Worm (Caenorhabditis elegans): Measurements from ENCODE around the gene twk-14.

twk-14 gene

DNA sequence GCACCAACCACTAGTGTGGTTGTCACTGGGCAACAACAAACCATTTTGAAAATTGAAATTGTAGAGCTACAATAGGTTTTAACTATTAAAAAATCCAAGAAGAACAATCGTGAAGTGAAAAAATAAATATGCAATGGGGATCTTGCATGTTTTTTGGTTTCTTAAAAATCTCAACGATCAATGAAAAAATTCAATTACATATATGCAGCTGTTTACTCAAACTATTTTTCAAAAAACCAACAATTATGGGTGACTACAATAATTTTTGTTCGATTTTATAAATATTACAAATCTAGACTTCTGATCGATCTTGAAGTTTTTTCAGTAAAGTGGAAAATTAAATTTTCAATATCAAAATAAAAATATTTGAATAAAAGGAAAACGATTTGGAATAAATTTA is 13.0 kb upstream of the twk-14 start, which contains the start of gene cdr-4:
Gene cdr-4, minus strand, starts transcription at position 101 of the 400 bp plus-strand sequence.
- TF ChIP-seq med-1 (GFP tag; optimal IDR thresholded peaks at IDR 0.05; ENCODE audit: insufficient read depth): no peak
- no peak for TF ChIP-seq T22C8.4 (GFP tag; IDR thresholded peaks at IDR 0.05)
- no peak for TF ChIP-seq ztf-29 (GFP tag; IDR thresholded peaks at IDR 0.05)
- TF ChIP-seq klf-2 (GFP tag; conservative IDR thresholded peaks at IDR 0.05): no peak
- no peak for TF ChIP-seq cog-1 (tag; optimal IDR thresholded peaks at IDR 0.05)
- no peak for TF ChIP-seq ztf-23 (GFP tag; IDR thresholded peaks at IDR 0.05)
- no peak for TF ChIP-seq tab-1 (GFP tag; IDR thresholded peaks at IDR 0.05)
- no peak for TF ChIP-seq flt-1 (GFP tag; IDR thresholded peaks at IDR 0.05)
- no peak for TF ChIP-seq ref-1 (GFP tag; conservative IDR thresholded peaks at IDR 0.05)

DNA sequence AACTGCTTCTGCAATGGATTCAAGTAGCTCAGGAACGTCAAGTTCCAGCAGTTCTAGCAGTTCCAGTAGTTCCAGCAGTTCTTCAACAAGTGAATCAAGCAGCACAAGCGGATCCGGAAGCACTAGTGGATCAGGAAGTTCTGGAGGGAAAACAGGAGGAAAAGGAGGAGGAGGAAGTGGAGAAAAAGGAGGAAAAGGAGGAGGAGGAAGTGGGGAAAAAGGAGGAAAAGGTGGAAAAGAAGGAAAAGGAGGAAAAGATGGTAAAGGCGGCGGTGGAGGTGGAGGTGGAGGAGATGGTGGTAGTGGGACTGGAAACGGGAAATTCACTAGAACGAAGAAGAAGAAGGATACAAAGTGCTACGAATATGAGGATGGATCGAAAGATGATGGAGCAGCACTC is 11.0 kb upstream of the twk-14 start:
- TF ChIP-seq klf-2 (GFP tag; conservative IDR thresholded peaks at IDR 0.05): 0 out of 2 replicates have a peak, but pooled peaks have one; percentile 14
- TF ChIP-seq ztf-23 (GFP tag; IDR thresholded peaks at IDR 0.05): no peak

DNA sequence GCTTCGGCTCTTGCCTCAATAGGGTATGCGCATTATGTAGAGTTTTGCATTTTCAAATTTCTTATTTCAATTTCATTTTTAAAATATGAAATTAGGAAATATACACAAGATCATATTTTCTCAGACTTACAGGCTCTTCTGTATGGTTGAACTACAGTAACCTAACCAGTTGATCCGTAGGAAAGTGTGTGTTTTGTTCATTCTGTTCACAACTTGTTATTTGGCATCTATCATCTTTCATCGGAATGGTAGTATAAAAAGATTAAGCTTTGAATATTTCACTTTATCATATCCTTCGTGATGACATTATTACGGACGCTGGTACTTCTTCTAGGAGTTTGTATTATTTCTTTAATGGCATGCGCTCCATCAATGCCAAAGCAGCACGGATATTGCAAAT is 10.4 kb upstream of the twk-14 start, which contains the start of gene K01D12.10:
Gene K01D12.10, plus strand, starts transcription at position 301 of the 400 bp plus-strand sequence.
- no peak for TF ChIP-seq ref-1 (GFP tag; conservative IDR thresholded peaks at IDR 0.05)
- no peak for TF ChIP-seq flt-1 (GFP tag; IDR thresholded peaks at IDR 0.05)

DNA sequence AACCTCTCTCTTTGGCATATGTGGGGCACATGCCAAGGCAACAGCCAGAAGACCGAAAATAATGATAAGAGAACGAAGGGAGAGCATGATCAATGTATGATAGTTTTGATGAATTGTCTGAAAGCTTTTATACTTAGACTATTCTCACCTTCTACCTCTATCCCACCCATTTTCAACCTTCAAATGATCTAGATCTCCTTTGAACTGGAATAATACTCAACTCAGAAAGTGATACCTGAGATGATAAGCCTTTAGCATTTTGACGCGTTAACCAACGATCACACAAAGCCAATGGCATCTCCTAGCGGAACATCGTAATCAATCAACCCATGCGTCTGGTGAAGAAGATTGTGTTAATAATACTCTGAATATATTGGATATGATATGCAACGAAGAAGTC is 9.0 kb upstream of the twk-14 start, which contains the start of gene K01D12.9:
Gene K01D12.9, minus strand, starts transcription at position 101 of the 400 bp plus-strand sequence.
- TF ChIP-seq med-1 (GFP tag; optimal IDR thresholded peaks at IDR 0.05; ENCODE audit: insufficient read depth) (no peak), flt-1 (GFP tag; IDR thresholded peaks at IDR 0.05) (no peak), tab-1 (GFP tag; IDR thresholded peaks at IDR 0.05) (no peak), T22C8.4 (GFP tag; IDR thresholded peaks at IDR 0.05) (no peak)

DNA sequence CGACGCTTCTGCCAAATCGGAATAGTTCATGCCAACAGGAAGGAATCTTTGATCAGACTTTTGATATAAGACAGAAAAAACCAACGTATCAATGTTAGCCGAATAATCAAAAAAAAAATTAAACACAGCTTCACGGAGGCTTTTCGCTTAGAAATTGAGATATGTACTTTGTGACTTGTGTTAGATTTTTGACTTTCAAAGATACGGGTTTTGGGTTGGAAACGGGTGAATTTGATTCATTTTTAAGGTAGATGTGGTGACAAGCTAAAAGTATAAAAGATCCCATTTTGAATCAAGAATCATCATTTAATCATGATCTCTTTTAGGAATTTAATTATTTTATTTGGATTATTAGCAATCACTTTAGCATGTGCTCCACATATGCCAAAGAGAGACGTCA is 6.8 kb upstream of the twk-14 start, which contains the start of gene K01D12.8:
Gene K01D12.8, plus strand, starts transcription at position 301 of the 400 bp plus-strand sequence.
- no peak for TF ChIP-seq klf-2 (GFP tag; conservative IDR thresholded peaks at IDR 0.05)
- no peak for TF ChIP-seq cog-1 (tag; optimal IDR thresholded peaks at IDR 0.05)
- no peak for TF ChIP-seq ztf-29 (GFP tag; IDR thresholded peaks at IDR 0.05)
- TF ChIP-seq T22C8.4 (GFP tag; IDR thresholded peaks at IDR 0.05): no peak
- TF ChIP-seq ref-1 (GFP tag; conservative IDR thresholded peaks at IDR 0.05): no peak
- TF ChIP-seq med-1 (GFP tag; optimal IDR thresholded peaks at IDR 0.05; ENCODE audit: insufficient read depth): no peak
- TF ChIP-seq flt-1 (GFP tag; IDR thresholded peaks at IDR 0.05): no peak
- TF ChIP-seq ztf-23 (GFP tag; IDR thresholded peaks at IDR 0.05): no peak
- TF ChIP-seq tab-1 (GFP tag; IDR thresholded peaks at IDR 0.05): no peak

DNA sequence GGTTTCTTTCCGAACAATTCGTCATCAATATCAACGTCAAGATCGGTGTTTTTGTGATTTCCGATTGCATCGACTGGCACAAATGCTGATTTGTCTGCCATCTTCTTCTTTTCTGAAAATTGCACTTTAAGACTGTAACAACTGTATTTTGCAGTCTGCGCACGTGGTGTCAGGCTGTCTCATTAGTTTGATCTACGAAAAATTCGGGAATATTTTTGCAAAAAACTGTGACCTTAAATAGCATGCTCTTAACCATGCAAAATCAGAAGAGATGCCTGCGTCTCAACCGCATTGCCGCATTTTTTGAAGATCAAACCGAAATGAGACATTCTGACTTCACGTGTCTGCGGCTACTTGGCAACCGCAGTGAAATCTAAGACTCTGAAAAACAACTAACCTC is 5.9 kb upstream of the twk-14 start, which contains the start of gene K01D12.7:
Gene K01D12.7, minus strand, starts transcription at position 101 of the 400 bp plus-strand sequence.
- no peak for TF ChIP-seq cog-1 (tag; optimal IDR thresholded peaks at IDR 0.05)
- no peak for TF ChIP-seq ref-1 (GFP tag; conservative IDR thresholded peaks at IDR 0.05)
- no peak for TF ChIP-seq flt-1 (GFP tag; IDR thresholded peaks at IDR 0.05)
- TF ChIP-seq klf-2 (GFP tag; conservative IDR thresholded peaks at IDR 0.05): no peak
- TF ChIP-seq med-1 (GFP tag; optimal IDR thresholded peaks at IDR 0.05; ENCODE audit: insufficient read depth): no peak
- TF ChIP-seq ztf-23 (GFP tag; IDR thresholded peaks at IDR 0.05): no peak
- TF ChIP-seq T22C8.4 (GFP tag; IDR thresholded peaks at IDR 0.05): no peak
- TF ChIP-seq ztf-29 (GFP tag; IDR thresholded peaks at IDR 0.05): no peak
- no peak for TF ChIP-seq tab-1 (GFP tag; IDR thresholded peaks at IDR 0.05)

DNA sequence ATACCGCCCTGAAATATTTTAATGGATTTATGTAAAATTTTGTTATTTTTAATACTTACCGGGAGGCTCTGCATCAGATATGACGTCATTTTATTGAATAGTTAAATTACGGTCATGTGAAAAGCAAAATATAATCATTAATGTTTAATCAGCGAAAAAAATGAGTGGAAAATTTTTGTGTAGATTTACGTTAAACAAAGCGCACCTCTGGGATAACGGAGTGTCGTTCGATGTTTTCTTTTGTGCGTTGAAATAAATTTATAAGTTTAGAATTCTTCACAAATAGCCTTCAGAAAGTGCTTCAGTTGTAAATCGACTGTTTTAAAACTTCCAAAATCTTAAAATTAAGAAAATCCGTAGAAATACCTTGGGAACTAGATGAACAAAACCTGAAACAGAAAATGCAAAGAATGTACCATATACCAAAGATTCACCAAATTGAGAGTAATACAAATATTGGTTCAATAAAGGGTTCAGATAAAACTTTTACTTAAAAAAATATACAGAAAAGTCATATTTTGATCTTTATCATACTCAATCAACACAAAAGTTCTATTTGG is 5.3 kb upstream of the twk-14 start, which contains the start of the genes K01D12.20 and miga-1:
Gene K01D12.20, minus strand, starts transcription at position 138 of the 560 bp plus-strand sequence.
Gene miga-1, minus strand, starts transcription at position 183 of the 560 bp plus-strand sequence.
- TF ChIP-seq klf-2 (GFP tag; conservative IDR thresholded peaks at IDR 0.05) (no peak), ztf-29 (GFP tag; IDR thresholded peaks at IDR 0.05) (no peak)

DNA sequence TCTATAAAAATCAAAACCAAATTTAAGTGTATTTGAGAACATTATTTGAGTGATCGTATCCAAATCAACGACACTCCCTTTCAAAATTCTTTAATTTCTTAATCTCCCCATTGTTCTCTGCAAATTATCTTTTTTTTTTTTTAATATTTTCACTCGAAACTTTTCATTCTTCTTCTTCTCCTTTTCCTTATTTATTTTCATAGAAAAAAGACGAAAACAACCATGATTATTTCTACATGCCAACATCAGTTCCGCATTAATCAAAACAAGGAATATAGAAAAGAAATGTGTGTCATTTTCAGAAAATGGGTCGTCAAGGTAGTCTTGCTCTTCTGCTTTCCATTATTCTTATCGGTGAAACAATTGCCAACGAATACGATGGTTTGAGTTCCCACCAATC is 2.0 kb upstream of the twk-14 start, which contains the start of gene K01D12.5:
Gene K01D12.5, plus strand, starts transcription at position 301 of the 400 bp plus-strand sequence.
- TF ChIP-seq ref-1 (GFP tag; conservative IDR thresholded peaks at IDR 0.05): no peak
- TF ChIP-seq ztf-23 (GFP tag; IDR thresholded peaks at IDR 0.05): no peak
- TF ChIP-seq med-1 (GFP tag; optimal IDR thresholded peaks at IDR 0.05; ENCODE audit: insufficient read depth): no peak
- no peak for TF ChIP-seq T22C8.4 (GFP tag; IDR thresholded peaks at IDR 0.05)
- no peak for TF ChIP-seq cog-1 (tag; optimal IDR thresholded peaks at IDR 0.05)
- TF ChIP-seq flt-1 (GFP tag; IDR thresholded peaks at IDR 0.05): no peak
- TF ChIP-seq klf-2 (GFP tag; conservative IDR thresholded peaks at IDR 0.05): no peak
- no peak for TF ChIP-seq tab-1 (GFP tag; IDR thresholded peaks at IDR 0.05)
- TF ChIP-seq ztf-29 (GFP tag; IDR thresholded peaks at IDR 0.05): no peak

DNA sequence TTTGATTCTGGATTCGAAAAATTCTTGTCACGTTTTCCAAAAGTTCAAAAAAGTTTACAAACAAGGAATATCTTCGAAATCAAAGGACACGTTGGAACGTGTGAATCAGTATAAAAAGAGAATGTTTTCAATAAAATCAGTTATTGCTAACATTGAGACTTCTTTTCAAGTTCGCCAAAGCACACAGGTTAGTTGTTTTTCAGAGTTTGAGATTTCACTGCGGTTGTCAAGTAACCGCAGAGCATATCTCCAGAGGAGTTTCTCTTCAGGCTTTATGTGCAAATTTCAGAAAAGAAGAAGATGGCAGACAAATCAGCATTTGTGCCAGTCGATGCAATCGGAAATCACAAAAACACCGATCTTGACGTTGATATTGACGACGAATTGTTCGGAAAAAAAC is 9.4 kb downstream of the twk-14 start, which contains the start of gene K01D12.15:
Gene K01D12.15, plus strand, starts transcription at position 301 of the 400 bp plus-strand sequence.
- TF ChIP-seq med-1 (GFP tag; optimal IDR thresholded peaks at IDR 0.05; ENCODE audit: insufficient read depth): no peak
- no peak for TF ChIP-seq T22C8.4 (GFP tag; IDR thresholded peaks at IDR 0.05)
- no peak for TF ChIP-seq ref-1 (GFP tag; conservative IDR thresholded peaks at IDR 0.05)
- no peak for TF ChIP-seq klf-2 (GFP tag; conservative IDR thresholded peaks at IDR 0.05)
- no peak for TF ChIP-seq cog-1 (tag; optimal IDR thresholded peaks at IDR 0.05)
- TF ChIP-seq tab-1 (GFP tag; IDR thresholded peaks at IDR 0.05): no peak
- TF ChIP-seq ztf-23 (GFP tag; IDR thresholded peaks at IDR 0.05): no peak
- no peak for TF ChIP-seq flt-1 (GFP tag; IDR thresholded peaks at IDR 0.05)
- TF ChIP-seq ztf-29 (GFP tag; IDR thresholded peaks at IDR 0.05): no peak

DNA sequence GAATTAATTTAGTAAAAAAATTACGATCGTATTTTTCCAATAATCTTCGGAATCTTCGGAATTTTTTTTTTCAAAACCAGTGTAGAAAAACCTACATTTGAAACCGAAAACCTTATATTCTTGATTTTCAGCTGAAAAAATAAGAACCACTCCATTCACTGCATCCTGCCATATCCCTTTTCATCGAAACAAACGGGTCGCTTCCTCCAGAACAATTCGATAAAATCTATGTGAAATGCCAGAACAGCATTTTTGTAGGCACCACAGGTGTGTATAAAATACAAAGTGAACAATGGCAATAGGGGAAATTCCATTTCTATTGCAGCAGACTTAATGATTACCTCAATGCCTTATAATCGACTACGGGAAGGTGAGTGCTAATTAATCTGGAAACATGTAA is 18.2 kb downstream of the twk-14 start, which contains the start of gene K01D12.1:
Gene K01D12.1, plus strand, starts transcription at position 301 of the 400 bp plus-strand sequence.
- no peak for TF ChIP-seq ztf-23 (GFP tag; IDR thresholded peaks at IDR 0.05)
- no peak for TF ChIP-seq ztf-29 (GFP tag; IDR thresholded peaks at IDR 0.05)
- TF ChIP-seq T22C8.4 (GFP tag; IDR thresholded peaks at IDR 0.05): no peak
- no peak for TF ChIP-seq cog-1 (tag; optimal IDR thresholded peaks at IDR 0.05)
- TF ChIP-seq med-1 (GFP tag; optimal IDR thresholded peaks at IDR 0.05; ENCODE audit: insufficient read depth): no peak
- TF ChIP-seq tab-1 (GFP tag; IDR thresholded peaks at IDR 0.05): no peak
- no peak for TF ChIP-seq flt-1 (GFP tag; IDR thresholded peaks at IDR 0.05)
- TF ChIP-seq ref-1 (GFP tag; conservative IDR thresholded peaks at IDR 0.05): no peak
- TF ChIP-seq klf-2 (GFP tag; conservative IDR thresholded peaks at IDR 0.05): no peak
